Worm (Caenorhabditis elegans) whole organism, early embryonic: ENCODE data around the gene clc-27.

Experiments
- aly-1 ChIP-seq: sonication (generic microtip); optimal IDR thresholded peaks from 2 replicates; lab custom pipeline; 2016; ENCODE audit warnings: missing genetic modification characterization, missing compliant biosample characterization
- ama-1 ChIP-seq: fragments of 150-350 bp; optimal IDR thresholded peaks from 2 replicates; lab custom pipeline; 2014
- ceh-13 ChIP-seq: fragments of 200-800 bp; sonication (Bioruptor generic); optimal IDR thresholded peaks from 2 replicates; lab custom pipeline; 2018; ENCODE audit warnings: mild to moderate bottlenecking, missing genetic modification characterization, missing compliant biosample characterization
- ceh-36 ChIP-seq: sonication (generic microtip); optimal IDR thresholded peaks from 2 replicates; lab custom pipeline; 2016; ENCODE audit warnings: missing genetic modification characterization, inconsistent platforms, missing compliant biosample characterization
- flt-1 ChIP-seq: fragments of 200-800 bp; sonication (Bioruptor generic); IDR thresholded peaks from 2 replicates; pipeline ENCODE4 v1.3.6; 2022; ENCODE audit warnings: missing genetic modification characterization, missing compliant biosample characterization
- hmg-4 ChIP-seq: fragments of 200-800 bp; sonication (Bioruptor generic); optimal IDR thresholded peaks from 2 replicates; lab custom pipeline; 2018; ENCODE audit warnings: mild to moderate bottlenecking, missing genetic modification characterization, missing compliant biosample characterization
- pes-1 ChIP-seq: fragments of 200-800 bp; sonication (Bioruptor generic); IDR thresholded peaks from 2 replicates; pipeline ENCODE4 v1.3.6; 2022; ENCODE audit warnings: missing genetic modification reagents, missing genetic modification characterization, missing compliant biosample characterization
- scrt-1 ChIP-seq: fragments of 200-800 bp; sonication (Bioruptor generic); IDR thresholded peaks from 2 replicates; pipeline ENCODE4 v1.3.6; 2022; ENCODE audit warnings: missing genetic modification characterization, missing compliant biosample characterization
- sea-1 ChIP-seq: fragments of 200-800 bp; sonication (Bioruptor generic); conservative IDR thresholded peaks from 2 replicates; pipeline ENCODE4 v1.3.6; 2022; ENCODE audit warnings: missing genetic modification characterization, missing compliant biosample characterization
- tbx-11 ChIP-seq: fragments of 200-800 bp; sonication (Bioruptor generic); IDR thresholded peaks from 2 replicates; pipeline ENCODE4 v1.3.6; 2022; ENCODE audit warnings: missing genetic modification characterization, missing compliant biosample characterization
- tbx-37 ChIP-seq: fragments of 200-800 bp; sonication (Bioruptor generic); conservative IDR thresholded peaks from 2 replicates; pipeline ENCODE4 v1.3.6; 2022; ENCODE audit warnings: missing genetic modification reagents, missing genetic modification characterization, missing compliant biosample characterization
- tra-4 ChIP-seq: sonication (generic microtip); optimal IDR thresholded peaks from 2 replicates; lab custom pipeline; 2017; ENCODE audit warnings: missing genetic modification characterization, missing compliant biosample characterization

DNA sequence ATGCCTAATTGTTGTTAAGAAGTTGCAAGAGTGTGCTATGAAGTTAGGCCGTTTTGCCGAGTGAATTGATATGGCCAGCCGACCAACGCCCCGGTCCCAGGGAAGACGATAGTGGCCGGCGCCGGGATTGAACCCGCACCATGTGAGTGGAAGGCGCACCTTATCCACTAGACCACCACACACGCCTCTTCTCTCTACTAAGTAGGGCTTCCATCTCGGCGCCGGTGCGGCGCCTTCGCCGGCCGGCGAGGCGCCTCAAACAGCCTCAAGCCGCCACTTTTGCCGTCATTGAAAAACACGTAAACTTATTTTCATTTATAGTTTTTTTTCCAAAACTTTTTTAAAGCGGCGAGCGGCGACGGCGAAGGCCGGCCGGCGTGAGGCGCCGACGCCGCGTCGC is 29.3 kb upstream of the clc-27 start:
- no peak for TF ChIP-seq tbx-11
- no peak; the same call in 1 of the 2 replicates for TF ChIP-seq pes-1 (GFP tag; lab: Robert Waterston, UW)
- TF ChIP-seq tbx-37 (GFP tag; lab: Robert Waterston, UW), result no peak
- no peak for TF ChIP-seq ama-1 (lab: Kevin White, UChicago)
- TF ChIP-seq scrt-1 (GFP tag; lab: Robert Waterston, UW), result no peak
- TF ChIP-seq flt-1 (GFP tag; lab: Robert Waterston, UW), result no peak
- no peak for TF ChIP-seq ceh-13 (GFP tag; lab: Kevin White, UChicago)
- no peak for TF ChIP-seq hmg-4 (GFP tag; lab: Kevin White, UChicago)
- no peak for TF ChIP-seq ceh-36 (tag; lab: Kevin White, UChicago)
- TF ChIP-seq sea-1 (GFP tag; lab: Robert Waterston, UW), result no peak
- TF ChIP-seq aly-1 (tag; lab: Kevin White, UChicago), result no peak
- TF ChIP-seq tra-4, result no peak
